Worm (Caenorhabditis elegans): ENCODE data around the gene Y46G5A.23.
A peak's percentile ranks its signal among the peaks of the same experiment; 100 is the strongest.

Y46G5A.23 gene

ce11 chrII:12787831-12788248, 40.9 kb downstream of the Y46G5A.23 start, which contains the start of gene alkb-7:
alkb-7 (minus strand) TSS chrII:12788153.
- TF ChIP-seq ztf-4 (tag; optimal IDR thresholded peaks at IDR 0.05): peak; percentile 2
- peak; percentile 9 for TF ChIP-seq sup-37 (GFP tag; optimal IDR thresholded peaks at IDR 0.05)
- TF ChIP-seq C16A3.4 (tag; optimal IDR thresholded peaks at IDR 0.05): no peak
- TF ChIP-seq efl-1 (optimal IDR thresholded peaks at IDR 0.05): no peak
- peak in 1 of 2 experiments; percentile 70 for TF ChIP-seq efl-1 (GFP tag; optimal IDR thresholded peaks at IDR 0.05 in 1 of 2)

ce11 chrII:12785391-12785790, 43.4 kb downstream of the Y46G5A.23 start, which contains the start of gene Y46G5A.15:
Y46G5A.15 (minus strand) TSS chrII:12785416.
- no peak for TF ChIP-seq efl-1 (optimal IDR thresholded peaks at IDR 0.05)
- peak in 1 of 2 experiments; percentile 30 for TF ChIP-seq efl-1 (GFP tag; optimal IDR thresholded peaks at IDR 0.05 in 1 of 2)
- TF ChIP-seq hlh-17 (GFP tag; optimal IDR thresholded peaks at IDR 0.05; ENCODE audit: borderline replicate concordance): no peak

All from whole organism, L1 larva.